Fruit fly (Drosophila melanogaster): Measurements from ENCODE around the gene hth.

Gene hth

DNA sequence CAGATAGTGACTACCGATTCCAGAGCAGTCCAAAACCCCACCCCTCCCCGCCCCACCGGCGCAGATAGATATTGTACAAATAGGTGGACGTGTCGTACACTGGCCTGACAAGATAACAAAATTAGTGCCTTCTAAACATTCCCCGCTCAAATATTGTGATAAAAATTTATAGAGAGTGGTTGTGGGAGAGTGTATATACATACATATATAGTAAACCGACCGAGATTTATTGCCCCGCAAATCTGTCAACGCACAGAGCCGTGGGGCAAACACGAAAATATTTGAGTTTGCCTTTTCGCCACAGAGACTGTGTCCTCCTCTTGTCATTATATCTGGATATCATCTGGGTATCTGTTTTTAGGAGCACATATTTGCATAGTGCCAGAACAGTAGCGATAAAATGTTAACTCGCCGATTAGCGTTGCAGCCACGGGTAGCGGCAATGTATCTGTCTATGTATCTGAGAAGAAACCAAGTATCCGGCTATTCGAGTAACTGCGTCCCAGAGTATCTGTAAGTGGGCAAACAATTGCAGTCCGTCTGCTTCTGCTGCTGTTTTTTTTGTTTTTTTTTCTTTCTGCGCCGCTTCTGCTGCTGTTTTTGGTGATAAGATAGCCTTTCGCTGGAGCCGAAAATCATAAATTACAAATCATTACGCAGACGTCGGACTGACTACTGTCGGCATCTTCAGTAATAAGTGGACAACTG, 3.9 kb upstream of the hth start (continued):
- peak; percentile 35 for TF ChIP-seq Side (GFP tag; optimal IDR thresholded peaks at IDR 0.05)
- peak; percentile 52 for TF ChIP-seq CG13296 (GFP tag; optimal IDR thresholded peaks at IDR 0.05)
- TF ChIP-seq luna (GFP tag; optimal IDR thresholded peaks at IDR 0.05): no peak
- TF ChIP-seq trh (GFP tag; optimal IDR thresholded peaks at IDR 0.05): peak; percentile 27
- no peak for TF ChIP-seq Mad (GFP tag; optimal IDR thresholded peaks at IDR 0.05)
- peak; percentile 63 for TF ChIP-seq CG10543 (GFP tag; optimal IDR thresholded peaks at IDR 0.05)
- TF ChIP-seq CG17361 (GFP tag; IDR thresholded peaks at IDR 0.05): peak; percentile 71; the same call in 2 of the 3 replicates
- peak; percentile 14 for TF ChIP-seq trem (tag; optimal IDR thresholded peaks at IDR 0.05)
- no peak for TF ChIP-seq fd3F (GFP tag; optimal IDR thresholded peaks at IDR 0.05)
- peak; percentile 69 for TF ChIP-seq CG18599 (GFP tag; optimal IDR thresholded peaks at IDR 0.05)
- no peak for TF ChIP-seq CG6854 (GFP tag; optimal IDR thresholded peaks at IDR 0.05)
- TF ChIP-seq CG5953 (GFP tag; IDR thresholded peaks at IDR 0.05): no peak
- peak; percentile 34 for TF ChIP-seq Meics (GFP tag; optimal IDR thresholded peaks at IDR 0.05)
- peak; percentile 66 for TF ChIP-seq CG33557 (GFP tag; optimal IDR thresholded peaks at IDR 0.05)
- TF ChIP-seq tgo (GFP tag; IDR thresholded peaks at IDR 0.05): no peak
- TF ChIP-seq CG12299 (tag; optimal IDR thresholded peaks at IDR 0.05): peak; percentile 40
- peak; percentile 39 for TF ChIP-seq salm (tag; optimal IDR thresholded peaks at IDR 0.05)
- TF ChIP-seq pfk (GFP tag; optimal IDR thresholded peaks at IDR 0.05): peak; percentile 1
- TF ChIP-seq ssp (GFP tag; IDR thresholded peaks at IDR 0.05): no peak
- no peak for TF ChIP-seq sc (optimal IDR thresholded peaks at IDR 0.05)
- peak; percentile 38 for TF ChIP-seq sc (GFP tag; optimal IDR thresholded peaks at IDR 0.05)
- peak; percentile 46 for TF ChIP-seq CG12391 (tag; optimal IDR thresholded peaks at IDR 0.05)
- TF ChIP-seq CG8281 (tag; optimal IDR thresholded peaks at IDR 0.05): peak; percentile 19
- TF ChIP-seq Awh (GFP tag; IDR thresholded peaks at IDR 0.05): peak; percentile 45; the same call in 1 of the 2 replicates
- TF ChIP-seq Chrac-16 (GFP tag; optimal IDR thresholded peaks at IDR 0.05): no peak
- peak; percentile 84 for TF ChIP-seq CG15696 (tag; optimal IDR thresholded peaks at IDR 0.05)
- peak; percentile 42 for TF ChIP-seq CrebB (tag; optimal IDR thresholded peaks at IDR 0.05)
- peak; percentile 27 for TF ChIP-seq sqz (GFP tag; optimal IDR thresholded peaks at IDR 0.05)
- TF ChIP-seq gro (GFP tag; optimal IDR thresholded peaks at IDR 0.05): peak; percentile 6
- no peak for TF ChIP-seq NfI (GFP tag; optimal IDR thresholded peaks at IDR 0.05)
- no peak for TF ChIP-seq CG10267 (tag; optimal IDR thresholded peaks at IDR 0.05)
- TF ChIP-seq CG2875 (GFP tag; optimal IDR thresholded peaks at IDR 0.05): peak; percentile 30
- no peak for TF ChIP-seq Sry-β (GFP tag; optimal IDR thresholded peaks at IDR 0.05)
- peak; percentile 48 for TF ChIP-seq nau (GFP tag; optimal IDR thresholded peaks at IDR 0.05)
- TF ChIP-seq HmgZ (tag; optimal IDR thresholded peaks at IDR 0.05): peak; percentile 23
- no peak for TF ChIP-seq Ptx1 (GFP tag; IDR thresholded peaks at IDR 0.05)
- peak; percentile 53 for TF ChIP-seq CG17829 (tag; optimal IDR thresholded peaks at IDR 0.05)
- no peak for TF ChIP-seq CG4730 (GFP tag; IDR thresholded peaks at IDR 0.05)
- peak; percentile 28 for TF ChIP-seq CG17186 (GFP tag; optimal IDR thresholded peaks at IDR 0.05)
- peak; percentile 98 for TF ChIP-seq Hey (tag; optimal IDR thresholded peaks at IDR 0.05)
- TF ChIP-seq CG2712 (tag; optimal IDR thresholded peaks at IDR 0.05): peak; percentile 57
- TF ChIP-seq CG1603 (tag; optimal IDR thresholded peaks at IDR 0.05): peak; percentile 73
- TF ChIP-seq cad (GFP tag; optimal IDR thresholded peaks at IDR 0.05): peak; percentile 24
- no peak for TF ChIP-seq CG2199 (GFP tag; IDR thresholded peaks at IDR 0.05)
- TF ChIP-seq ttk (GFP tag; IDR thresholded peaks at IDR 0.05): no peak
- TF ChIP-seq CG17568 (GFP tag; optimal IDR thresholded peaks at IDR 0.05): peak; percentile 62
- peak; percentile 27 for TF ChIP-seq CG8388 (GFP tag; optimal IDR thresholded peaks at IDR 0.05)
- peak; percentile 44 for TF ChIP-seq CG10979 (tag; optimal IDR thresholded peaks at IDR 0.05)
- no peak for TF ChIP-seq Hmx (GFP tag; optimal IDR thresholded peaks at IDR 0.05)
- TF ChIP-seq TFAM (GFP tag; optimal IDR thresholded peaks at IDR 0.05): peak; percentile 22

Measured in whole organism, embryonic.